Worm (Caenorhabditis elegans) whole organism, midembryonic: ENCODE results near the gene Y39A1A.17.

Experiments
- T22C8.4 ChIP-seq: fragments of 200-800 bp; sonication (Bioruptor generic); IDR thresholded peaks from 2 replicates; pipeline ENCODE4 v1.3.6; 2022; ENCODE audit warnings: missing genetic modification characterization, missing compliant biosample characterization
- flt-1 ChIP-seq: fragments of 200-800 bp; sonication (Bioruptor generic); IDR thresholded peaks from 2 replicates; pipeline ENCODE4 v1.3.6; 2022; ENCODE audit warnings: missing genetic modification characterization, missing compliant biosample characterization
- klf-2 ChIP-seq: fragments of 200-800 bp; sonication (Bioruptor generic); conservative IDR thresholded peaks from 2 replicates; pipeline ENCODE4 v1.3.6; 2022; ENCODE audit warnings: missing genetic modification reagents, missing genetic modification characterization, missing compliant biosample characterization
- med-1 ChIP-seq: sonication (generic microtip); optimal IDR thresholded peaks from 2 replicates; lab custom pipeline; 2017; ENCODE audit warnings: missing genetic modification characterization, mild to moderate bottlenecking, missing compliant biosample characterization, antibody characterized with exemption, missing genetic modification reagents; ENCODE audit not compliant: insufficient read depth
- ref-1 ChIP-seq: fragments of 200-800 bp; sonication (Bioruptor generic); conservative IDR thresholded peaks from 2 replicates; pipeline ENCODE4 v1.3.6; 2022; ENCODE audit warnings: missing genetic modification reagents, missing genetic modification characterization, missing compliant biosample characterization
- tab-1 ChIP-seq: fragments of 200-800 bp; sonication (Bioruptor generic); IDR thresholded peaks from 2 replicates; pipeline ENCODE4 v1.3.6; 2022; ENCODE audit warnings: missing genetic modification characterization, missing compliant biosample characterization
- ztf-23 ChIP-seq: fragments of 200-800 bp; sonication (Bioruptor generic); IDR thresholded peaks from 2 replicates; pipeline ENCODE4 v1.3.6; 2022; ENCODE audit warnings: missing genetic modification reagents, missing genetic modification characterization, missing compliant biosample characterization

ce11 chrIII:10651634-10652033 lies 39.3 kb downstream of the Y39A1A.17 start:
- TF ChIP-seq tab-1 (GFP tag; lab: Robert Waterston, UW), result no peak
- TF ChIP-seq flt-1, result peak; percentile 57; the same call in 1 of the 2 replicates
- no peak for TF ChIP-seq med-1 (GFP tag; lab: Kevin White, UChicago)
- peak; percentile 69; the same call in 1 of the 2 replicates for TF ChIP-seq T22C8.4 (GFP tag; lab: Robert Waterston, UW)
- no peak for TF ChIP-seq klf-2
- no peak; the same call in 1 of the 2 replicates for TF ChIP-seq ztf-23
- no peak for TF ChIP-seq ref-1 (GFP tag; lab: Robert Waterston, UW)
